Fruit fly (Drosophila melanogaster) Kc167 (cell line): Measurements from ENCODE around the gene Myo95E.

Experiments used
- Sin3A ChIP-seq: fragments of >200 bp; optimal IDR thresholded peaks from 2 replicates; lab custom pipeline; 2018; ENCODE audit warnings: missing external identifiers
- h ChIP-seq: fragments of >200 bp; optimal IDR thresholded peaks from 3 replicates; lab custom pipeline; 2018; ENCODE audit warnings: missing external identifiers
- insv ChIP-seq: fragments of >200 bp; optimal IDR thresholded peaks from 3 replicates; lab custom pipeline; 2018; ENCODE audit warnings: missing external identifiers
- psq ChIP-seq: fragments of >200 bp; optimal IDR thresholded peaks from 2 replicates; lab custom pipeline; 2017; ENCODE audit warnings: missing external identifiers

DNA sequence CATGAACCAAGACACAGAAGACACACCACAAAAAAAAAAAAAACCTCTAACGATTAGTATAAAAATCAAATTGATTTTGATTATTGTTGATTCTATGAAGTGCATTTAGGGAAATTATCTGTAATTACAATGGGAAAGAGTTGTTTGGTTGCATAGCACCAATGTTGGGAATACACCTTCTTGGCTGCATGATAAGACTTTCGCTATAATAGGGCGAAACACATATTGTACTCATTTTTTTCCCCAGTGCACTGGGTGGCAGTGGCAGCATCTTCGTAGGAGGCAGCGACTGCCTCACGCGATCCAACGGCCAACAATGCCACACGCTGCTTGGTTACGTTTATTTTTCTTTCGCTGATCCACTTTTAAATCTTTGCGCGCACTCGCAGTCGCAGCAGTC, 42.7 kb upstream of the Myo95E start:
- TF ChIP-seq insv (lab: Kevin White, UChicago): no peak
- TF ChIP-seq h (lab: Kevin White, UChicago): no peak
- no peak for TF ChIP-seq psq
- no peak for TF ChIP-seq Sin3A (lab: Kevin White, UChicago)
